Fruit fly (Drosophila melanogaster): Measurements from ENCODE around the gene CG17292.

CG17292 gene

DNA sequence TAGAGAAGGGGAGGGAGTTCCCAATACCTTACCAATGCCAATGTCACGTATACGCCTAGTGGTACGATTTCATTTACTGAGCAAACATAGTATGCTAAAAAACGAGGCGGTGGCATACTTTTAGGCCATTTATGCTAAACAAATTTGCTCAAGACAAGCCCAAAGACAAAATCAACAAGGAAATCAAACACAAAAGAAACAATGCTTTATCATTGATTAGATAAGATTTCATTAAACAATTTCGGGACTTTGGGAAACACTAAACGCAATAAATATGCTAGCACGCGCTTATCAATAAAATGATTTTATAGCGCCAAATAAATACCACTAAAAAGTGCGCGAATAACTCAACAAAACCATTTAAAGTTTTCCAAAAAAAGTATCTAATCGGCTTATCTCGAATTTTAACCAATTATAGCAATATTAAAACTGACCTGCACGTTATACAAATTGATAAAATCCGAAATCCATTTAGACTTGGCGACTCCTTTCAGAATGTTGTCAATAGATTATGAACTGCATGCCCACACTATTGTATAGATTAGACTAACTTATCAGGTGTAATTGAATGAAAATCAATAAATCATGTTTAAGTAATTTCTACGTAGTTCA is 19.6 kb upstream of the CG17292 start:
- no peak for TF ChIP-seq CG17801 (GFP tag; optimal IDR thresholded peaks at IDR 0.05; ENCODE audit: partially characterized antibody)

DNA sequence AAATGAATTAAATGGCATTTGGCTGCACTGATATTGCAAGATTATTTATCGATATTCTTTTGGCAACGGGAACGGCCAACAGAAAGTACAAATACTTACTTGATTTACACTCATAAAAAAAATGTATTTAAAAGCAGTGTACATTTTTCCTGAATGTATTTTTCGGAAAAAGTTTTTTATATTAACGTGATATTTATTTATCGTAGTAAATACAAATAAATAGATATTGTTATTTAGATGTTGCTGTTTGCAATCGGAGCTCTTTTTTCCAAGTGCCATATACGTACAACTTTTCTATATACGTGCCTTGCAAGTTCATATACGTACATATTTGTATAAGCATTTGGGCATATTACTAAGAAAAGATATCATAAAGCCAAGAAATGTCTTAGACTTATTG is 18.9 kb upstream of the CG17292 start:
- TF ChIP-seq CG17801 (GFP tag; optimal IDR thresholded peaks at IDR 0.05; ENCODE audit: partially characterized antibody) = no peak

DNA sequence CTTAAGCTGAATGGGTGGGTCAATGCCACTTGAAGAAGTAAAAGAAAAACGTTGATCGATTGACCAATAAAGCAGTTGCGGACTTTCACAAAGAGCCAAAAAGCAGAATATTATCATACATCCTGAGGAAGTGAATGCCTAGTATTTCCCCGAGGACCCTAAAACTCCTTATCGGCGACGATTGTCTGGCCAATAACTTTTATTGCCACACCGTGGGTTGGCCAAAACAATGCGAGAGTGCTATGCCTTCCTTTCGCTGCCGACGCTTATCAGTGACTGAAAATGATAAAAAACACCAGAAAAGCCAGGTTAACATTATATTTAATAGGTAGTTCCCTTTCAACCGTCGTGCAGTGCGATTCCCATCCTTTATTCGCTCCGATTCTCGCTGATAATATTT is 18.4 kb upstream of the CG17292 start, which contains the start of gene Mur29B:
Mur29B (plus strand) TSS at position 324 of the 400 bp plus-strand sequence.
- TF ChIP-seq CG17801 (GFP tag; optimal IDR thresholded peaks at IDR 0.05; ENCODE audit: partially characterized antibody) = no peak

DNA sequence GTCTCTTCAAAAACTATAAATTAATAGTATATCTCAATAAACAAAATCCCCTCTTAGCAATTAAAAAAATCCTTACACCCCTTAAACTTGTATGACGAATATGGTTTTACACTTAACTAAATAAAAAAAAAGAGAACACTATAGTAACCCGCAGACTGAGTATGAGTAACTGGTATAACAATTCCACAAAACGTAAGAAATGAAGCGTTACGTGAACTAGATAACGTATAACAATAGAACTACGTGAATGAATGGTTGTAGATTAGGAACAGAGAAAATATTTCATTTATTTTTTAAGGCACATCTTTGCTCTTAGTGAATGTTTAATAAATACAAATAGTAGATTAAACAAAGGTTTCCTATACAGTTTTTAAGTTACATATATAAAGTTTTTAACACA is 14.8 kb upstream of the CG17292 start:
- TF ChIP-seq CG17801 (GFP tag; optimal IDR thresholded peaks at IDR 0.05; ENCODE audit: partially characterized antibody) = no peak

DNA sequence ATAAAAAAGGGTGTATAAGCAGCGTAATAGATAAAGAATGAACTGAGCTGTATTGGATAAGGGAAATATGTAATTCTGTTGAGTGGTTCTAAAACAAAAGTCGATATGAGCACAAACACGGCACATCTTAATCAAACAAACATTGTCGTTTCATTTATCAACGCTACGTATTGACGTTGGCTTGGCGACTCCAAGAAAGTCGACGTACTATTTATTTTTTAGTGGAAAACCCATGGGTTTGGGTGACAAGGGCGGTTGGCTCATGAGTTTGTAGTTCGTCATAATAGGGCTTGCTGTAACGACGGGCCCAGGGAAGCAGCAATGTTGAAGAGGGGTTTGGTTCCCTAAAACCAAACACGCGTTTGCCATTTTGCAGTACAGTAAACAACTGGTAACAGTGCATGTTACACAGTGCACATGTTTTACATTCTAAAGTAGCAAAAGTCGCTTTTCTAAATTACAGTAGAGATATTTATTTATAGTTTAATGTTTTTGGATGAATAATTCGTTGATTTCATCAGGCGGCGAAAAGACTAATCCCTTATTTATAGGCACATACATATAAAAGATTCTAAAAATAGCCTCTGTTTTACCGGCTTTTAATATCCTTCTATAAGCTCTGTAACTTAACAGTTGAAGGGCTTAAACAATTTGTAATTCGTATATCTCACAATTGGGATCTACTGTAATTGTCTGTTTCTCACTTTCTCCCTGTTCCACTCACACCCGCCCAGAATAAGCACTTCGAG is 8.9 kb upstream of the CG17292 start:
- peak; percentile 89 for TF ChIP-seq CG17801 (GFP tag; optimal IDR thresholded peaks at IDR 0.05; ENCODE audit: partially characterized antibody)

DNA sequence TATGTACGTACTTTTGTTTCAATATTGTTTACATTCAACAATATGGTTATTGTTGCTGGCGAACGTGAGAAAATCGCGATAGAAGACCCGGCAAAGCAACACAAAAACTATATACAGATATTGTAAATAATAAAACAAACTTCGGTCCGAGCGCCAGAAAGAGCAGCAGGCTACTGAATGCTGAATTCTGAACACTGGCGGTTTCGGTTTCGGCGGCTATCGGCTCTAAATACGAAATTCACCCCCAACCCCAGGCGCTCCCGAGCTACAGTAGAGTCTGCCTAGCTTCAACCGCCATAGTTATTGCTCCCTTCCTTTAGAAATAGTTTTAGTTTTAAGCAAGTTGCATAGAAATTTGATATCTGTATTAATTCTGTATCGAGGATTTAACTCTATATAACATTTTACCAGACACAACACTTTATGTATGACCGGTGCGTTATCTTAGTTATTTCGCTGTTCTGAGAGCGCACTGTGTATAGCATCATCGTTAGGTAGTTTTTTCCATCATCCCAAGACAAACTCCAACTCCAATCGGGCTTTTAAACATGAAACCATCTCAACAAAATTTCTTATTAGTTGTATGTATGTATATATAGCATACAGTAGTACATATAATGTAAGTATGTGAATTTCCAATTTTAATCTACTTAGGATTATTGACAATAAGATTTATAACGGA is 7.8 kb upstream of the CG17292 start, which contains the start of gene CG7627:
CG7627 (minus strand) TSS at position 197 of the 682 bp plus-strand sequence.
- peak; percentile 63 for TF ChIP-seq CG17801 (GFP tag; optimal IDR thresholded peaks at IDR 0.05; ENCODE audit: partially characterized antibody)

DNA sequence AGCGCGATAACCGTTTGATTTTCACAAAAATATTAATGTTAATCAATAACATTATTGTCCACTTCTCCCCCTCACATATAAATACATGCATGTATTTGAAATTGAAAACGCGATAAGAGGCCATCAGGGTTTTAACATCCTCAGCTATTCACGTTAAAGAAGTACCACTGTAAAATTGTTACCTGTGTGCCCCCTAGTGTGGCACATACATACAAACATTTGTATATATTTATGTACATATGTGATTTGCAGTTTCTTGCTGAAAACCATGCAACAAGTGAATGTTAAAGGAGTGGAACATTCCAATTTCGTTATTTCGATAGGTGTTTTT is 7.3 kb upstream of the CG17292 start:
- TF ChIP-seq CG17801 (GFP tag; optimal IDR thresholded peaks at IDR 0.05; ENCODE audit: partially characterized antibody) = no peak

DNA sequence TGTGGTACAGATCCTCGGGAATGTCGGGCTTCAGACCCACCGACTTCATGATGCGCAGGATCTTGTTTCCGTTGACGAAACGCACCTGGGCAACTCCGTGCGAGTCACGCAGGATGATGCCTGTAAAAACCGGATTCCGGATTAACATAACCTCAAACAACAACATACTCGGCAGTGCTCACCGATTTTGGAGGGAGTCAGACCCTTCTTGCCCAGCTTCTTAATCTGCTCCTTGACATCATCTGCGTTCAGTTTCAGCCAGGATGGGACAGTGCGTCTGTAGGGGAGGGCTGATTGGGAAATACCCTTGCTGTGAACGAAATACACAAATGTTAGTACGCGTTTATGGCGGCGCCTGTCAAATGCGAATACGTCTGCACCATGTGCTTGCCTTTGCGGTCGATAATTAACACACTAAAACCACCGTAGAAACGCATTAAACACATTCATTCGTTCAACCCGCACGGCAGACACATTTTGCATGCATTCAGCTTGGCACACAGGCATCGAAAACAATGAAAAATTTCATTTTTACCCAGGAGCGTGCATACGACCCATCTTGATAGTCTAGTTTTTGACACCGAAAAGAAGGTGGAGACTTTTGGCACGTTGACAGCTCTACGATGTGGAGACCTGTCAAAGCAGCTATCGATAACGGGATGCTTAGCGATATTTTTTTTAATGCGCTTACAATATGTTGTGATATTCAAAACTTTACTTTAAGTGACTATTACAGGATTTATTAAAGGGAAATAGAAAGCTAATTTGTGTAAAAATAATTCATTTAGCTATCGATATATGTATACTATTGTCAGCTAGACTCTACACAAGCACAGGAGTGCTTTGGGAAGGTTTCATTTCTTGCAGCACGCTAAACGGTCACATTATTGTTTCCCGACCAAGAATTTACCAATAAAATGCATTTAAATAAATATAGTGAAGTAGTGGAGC is 6.0 kb upstream of the CG17292 start, which contains the start of the genes RpS13 and CSN8:
RpS13 (minus strand) TSS at position 657 of the 951 bp plus-strand sequence.
CSN8 (plus strand) TSS at position 850 of the 951 bp plus-strand sequence.
- TF ChIP-seq CG17801 (GFP tag; optimal IDR thresholded peaks at IDR 0.05; ENCODE audit: partially characterized antibody) = peak; percentile 53

DNA sequence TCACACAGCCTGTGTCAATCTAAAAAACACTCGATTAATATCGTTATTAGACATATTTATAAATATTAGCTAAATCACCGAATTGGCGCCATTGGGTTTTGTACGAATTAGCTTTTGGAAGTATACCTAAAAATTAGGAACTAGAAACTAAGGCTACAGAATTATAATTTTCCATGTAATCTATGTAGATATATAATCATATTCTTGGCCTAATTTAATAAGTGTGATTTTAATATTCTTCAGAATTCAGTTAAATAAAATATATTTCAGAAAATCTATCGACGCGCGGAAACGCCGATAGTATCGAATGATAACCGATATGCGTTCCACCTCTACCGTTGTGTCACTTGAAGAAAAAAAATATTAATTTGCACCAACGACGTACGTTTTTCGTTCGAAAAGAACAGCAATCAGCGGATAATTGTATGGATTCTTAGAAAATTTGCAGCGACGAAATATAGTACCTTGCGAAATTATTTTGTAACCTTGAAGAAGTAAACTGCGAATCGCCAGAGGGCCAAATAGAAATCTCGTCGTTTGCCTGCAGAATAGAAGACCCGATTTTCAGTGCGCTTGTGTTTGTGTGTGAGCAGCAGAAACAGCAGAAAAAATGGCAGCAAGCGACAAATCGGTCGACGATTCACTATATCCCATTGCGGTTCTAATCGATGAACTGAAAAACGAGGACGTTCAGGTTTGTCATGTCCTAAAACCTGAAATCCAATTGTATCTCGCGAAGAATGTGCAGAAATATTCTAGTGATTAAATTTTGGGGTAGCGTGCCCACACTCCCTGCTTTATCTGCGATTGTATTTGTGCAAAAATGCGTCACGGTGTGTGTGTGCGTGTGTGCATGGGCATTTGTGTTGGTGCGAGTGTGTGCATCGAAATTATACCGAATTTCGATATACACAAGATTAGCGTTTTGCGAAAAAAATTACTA is 4.3 kb upstream of the CG17292 start, which contains the start of gene Pp2A-29B:
Pp2A-29B (plus strand) TSS at position 338 of the 943 bp plus-strand sequence.
- TF ChIP-seq CG17801 (GFP tag; optimal IDR thresholded peaks at IDR 0.05; ENCODE audit: partially characterized antibody) = peak; percentile 32

DNA sequence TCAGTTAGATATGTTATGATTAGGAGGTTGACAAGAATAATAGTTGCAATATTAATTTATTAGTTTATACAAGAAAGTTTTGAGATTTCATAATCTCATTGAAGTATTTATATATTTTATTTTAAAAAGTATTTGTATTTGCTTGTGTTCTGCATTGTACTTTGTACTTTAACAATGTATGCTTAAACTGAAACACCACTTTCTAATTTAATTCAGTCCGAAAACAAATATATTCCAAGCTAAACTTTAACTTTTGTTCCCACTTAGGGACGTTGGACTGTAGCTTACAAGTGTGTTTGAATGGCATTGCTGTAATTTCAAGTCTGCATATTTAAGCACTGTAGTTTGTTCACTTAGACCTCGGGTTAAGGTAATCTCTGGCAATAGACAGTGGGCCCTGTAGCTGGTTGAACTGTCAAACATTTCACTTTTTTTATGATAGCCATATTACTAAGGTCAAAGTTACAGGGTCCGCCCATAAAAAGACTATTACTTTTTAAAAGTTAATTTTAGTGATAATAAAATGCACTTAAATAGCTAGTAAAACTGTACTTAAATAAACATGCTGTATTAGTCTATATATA is 1.2 kb downstream of the CG17292 start:
- peak; percentile 49 for TF ChIP-seq CG17801 (GFP tag; optimal IDR thresholded peaks at IDR 0.05; ENCODE audit: partially characterized antibody)

DNA sequence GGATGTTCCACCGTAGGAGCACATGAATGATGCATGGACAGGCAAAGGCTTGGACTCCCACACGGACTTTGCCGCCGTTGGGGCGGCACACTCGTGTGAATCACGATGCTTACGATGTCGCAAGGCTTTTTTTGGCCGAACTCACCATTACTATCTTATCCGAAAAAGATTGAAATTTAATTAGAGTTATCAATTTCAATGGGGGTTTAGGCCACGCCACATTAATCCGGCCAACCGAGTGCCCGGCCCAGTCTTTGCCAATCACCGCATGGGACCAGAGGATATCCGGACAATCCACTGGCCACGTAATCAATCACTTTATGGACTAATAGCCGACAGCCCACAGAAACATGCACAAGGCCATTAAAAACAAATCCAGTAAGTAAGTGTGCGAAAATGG is 2.0 kb downstream of the CG17292 start:
- TF ChIP-seq CG17801 (GFP tag; optimal IDR thresholded peaks at IDR 0.05; ENCODE audit: partially characterized antibody) = no peak

DNA sequence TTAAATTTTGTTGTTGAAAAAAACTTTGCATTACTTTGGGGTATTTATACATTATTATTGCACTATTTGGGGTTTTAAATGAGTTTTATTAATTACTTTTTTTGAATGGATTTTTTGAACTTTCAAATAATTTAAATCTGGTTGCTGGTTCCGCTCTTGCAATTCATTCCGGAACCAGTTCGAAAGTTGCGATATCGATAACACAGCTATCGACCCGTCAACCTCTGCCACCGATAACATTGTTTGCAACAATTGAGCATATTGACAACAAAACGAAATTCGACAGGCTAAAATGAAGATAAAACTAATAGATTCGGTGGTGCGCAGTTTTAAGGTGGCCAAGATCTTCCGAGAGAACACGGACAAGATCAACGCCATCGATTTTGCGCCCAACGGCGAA is 4.0 kb downstream of the CG17292 start, which contains the start of gene Wdr82:
Wdr82 (plus strand) TSS at position 227 of the 400 bp plus-strand sequence.
- peak; percentile 12 for TF ChIP-seq CG17801 (GFP tag; optimal IDR thresholded peaks at IDR 0.05; ENCODE audit: partially characterized antibody)

DNA sequence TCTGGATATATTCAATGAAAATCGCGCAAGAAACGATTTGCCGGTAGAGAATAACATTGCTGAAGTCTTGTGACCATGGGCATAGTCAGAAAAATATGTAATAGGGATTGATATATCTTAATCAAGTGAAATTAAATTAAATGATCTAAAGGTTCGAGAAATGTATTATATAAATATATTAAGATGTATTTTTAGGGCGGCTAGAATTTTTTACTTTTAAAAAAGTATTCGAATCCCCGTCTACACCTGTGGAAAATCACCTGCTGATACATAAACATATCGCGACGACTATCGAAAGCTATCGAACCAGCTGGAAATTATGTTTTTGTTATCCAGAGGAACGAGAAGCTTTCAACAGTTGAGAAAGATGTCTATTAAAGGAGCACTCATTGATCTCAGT is 6.5 kb downstream of the CG17292 start, which contains the start of the genes CG13390 and CG17294:
CG13390 (minus strand) TSS at position 81 of the 400 bp plus-strand sequence.
CG17294 (plus strand) TSS at position 319 of the 400 bp plus-strand sequence.
- TF ChIP-seq CG17801 (GFP tag; optimal IDR thresholded peaks at IDR 0.05; ENCODE audit: partially characterized antibody) = peak; percentile 100

Data from ovary, adult (tissue).